Worm (Caenorhabditis elegans) whole organism, L1 larva: ENCODE data around the gene hda-4.

Experiments
- C04F5.9 ChIP-seq: sonication (generic microtip); optimal IDR thresholded peaks from 2 replicates; lab custom pipeline; 2016; ENCODE audit warnings: missing genetic modification characterization, missing compliant biosample characterization
- C34B4.2 ChIP-seq: sonication (generic microtip); optimal IDR thresholded peaks from 2 replicates; lab custom pipeline; 2017; ENCODE audit warnings: mild to moderate bottlenecking, missing genetic modification characterization, missing compliant biosample characterization
- F16B12.6 ChIP-seq: fragments of 150-350 bp; optimal IDR thresholded peaks from 2 replicates; lab custom pipeline; 2014; ENCODE audit warnings: missing biosample characterization, missing genetic modification characterization
- Y116A8C.19 ChIP-seq: sonication (generic microtip); optimal IDR thresholded peaks from 2 replicates; lab custom pipeline; 2016; ENCODE audit warnings: missing compliant biosample characterization, missing genetic modification characterization, borderline replicate concordance
- aha-1 ChIP-seq: fragments of 150-350 bp; optimal IDR thresholded peaks from 2 replicates; lab custom pipeline; 2014; ENCODE audit warnings: missing biosample characterization, missing genetic modification characterization
- alr-1 ChIP-seq: fragments of 200-800 bp; sonication (Bioruptor generic); optimal IDR thresholded peaks from 2 replicates; lab custom pipeline; 2018; ENCODE audit warnings: borderline replicate concordance, mild to moderate bottlenecking, missing genetic modification characterization, missing compliant biosample characterization
- aly-2 ChIP-seq: fragments of 150-350 bp; optimal IDR thresholded peaks from 2 replicates; lab custom pipeline; 2014; ENCODE audit warnings: missing biosample characterization, missing genetic modification characterization
- blmp-1 ChIP-seq: fragments of 150-350 bp; optimal IDR thresholded peaks from 2 replicates; lab custom pipeline; 2014; ENCODE audit warnings: missing biosample characterization, missing genetic modification characterization
- ceh-63 ChIP-seq: fragments of 200-800 bp; sonication (Bioruptor generic); optimal IDR thresholded peaks from 2 replicates; lab custom pipeline; 2018; ENCODE audit warnings: mild to moderate bottlenecking, missing genetic modification characterization, missing compliant biosample characterization
- ceh-90 ChIP-seq: sonication (generic microtip); optimal IDR thresholded peaks from 2 replicates; lab custom pipeline; 2016; ENCODE audit warnings: missing genetic modification characterization, missing compliant biosample characterization
- ces-1 ChIP-seq: fragments of 150-350 bp; optimal IDR thresholded peaks from 2 replicates; lab custom pipeline; 2014; ENCODE audit warnings: missing biosample characterization, missing genetic modification reagents, missing genetic modification characterization
- dsc-1 ChIP-seq: sonication (generic microtip); optimal IDR thresholded peaks from 2 replicates; lab custom pipeline; 2016; ENCODE audit warnings: mild to moderate bottlenecking, missing genetic modification characterization, missing compliant biosample characterization
- efl-3 ChIP-seq: fragments of 200-800 bp; sonication (Bioruptor generic); optimal IDR thresholded peaks from 2 replicates; lab custom pipeline; 2018; ENCODE audit warnings: mild to moderate bottlenecking, missing genetic modification characterization, missing compliant biosample characterization
- egl-27 ChIP-seq, 2 experiments: fragments of 150-350 bp in 1 of 2; sonication (generic microtip); optimal IDR thresholded peaks; 3 replicates each; lab custom pipeline; 2017 to 2018; ENCODE audit warnings: missing biosample characterization in 2 of 2, missing genetic modification characterization in 2 of 2, missing genetic modification reagents in 2 of 2
- elt-2 ChIP-seq: sonication (generic microtip); optimal IDR thresholded peaks from 2 replicates; lab custom pipeline; 2016; ENCODE audit warnings: missing genetic modification characterization, mild to moderate bottlenecking, inconsistent platforms, missing compliant biosample characterization, missing genetic modification reagents
- elt-3 ChIP-seq, 6 experiments: fragments of 150-350 bp in 1 of 6; sonication (generic microtip); optimal IDR thresholded peaks; 2 replicates each; lab custom pipeline; 2017 to 2018; ENCODE audit warnings: missing biosample characterization in 6 of 6, missing genetic modification characterization in 6 of 6, inconsistent platforms in 1 of 6
- ets-5 ChIP-seq: fragments of 200-800 bp; sonication (Bioruptor generic); IDR thresholded peaks from 2 replicates; pipeline ENCODE4 v1.3.6; 2022; ENCODE audit warnings: missing genetic modification characterization, missing compliant biosample characterization
- fkh-10 ChIP-seq: sonication (generic microtip); optimal IDR thresholded peaks from 2 replicates; lab custom pipeline; 2017; ENCODE audit warnings: missing biosample characterization, missing genetic modification reagents, missing genetic modification characterization
- fkh-8 ChIP-seq: sonication (generic microtip); optimal IDR thresholded peaks from 2 replicates; lab custom pipeline; 2016; ENCODE audit warnings: mild to moderate bottlenecking, missing genetic modification characterization, missing compliant biosample characterization
- fos-1 ChIP-seq: fragments of 150-350 bp; optimal IDR thresholded peaks from 2 replicates; lab custom pipeline; 2014; ENCODE audit warnings: missing biosample characterization, missing genetic modification characterization
- hlh-4 ChIP-seq: sonication (generic microtip); optimal IDR thresholded peaks from 2 replicates; lab custom pipeline; 2016; ENCODE audit warnings: mild to moderate bottlenecking, missing genetic modification characterization, missing compliant biosample characterization
- irx-1 ChIP-seq: sonication (generic microtip); optimal IDR thresholded peaks from 2 replicates; lab custom pipeline; 2016; ENCODE audit warnings: missing genetic modification characterization, missing compliant biosample characterization
- lin-14 ChIP-seq: fragments of 200-800 bp; sonication (Bioruptor generic); optimal IDR thresholded peaks from 2 replicates; lab custom pipeline; 2018; ENCODE audit warnings: mild to moderate bottlenecking, missing genetic modification characterization, moderate library complexity, missing compliant biosample characterization
- lin-15B ChIP-seq: fragments of 150-350 bp; sonication (generic microtip); optimal IDR thresholded peaks from 3 replicates; lab custom pipeline; 2014; ENCODE audit warnings: missing biosample characterization, missing genetic modification characterization
- lin-39 ChIP-seq: fragments of 150-350 bp; optimal IDR thresholded peaks from 2 replicates; lab custom pipeline; 2014; ENCODE audit warnings: missing biosample characterization, missing genetic modification reagents, missing genetic modification characterization
- lir-3 ChIP-seq: sonication (generic microtip); optimal IDR thresholded peaks from 2 replicates; lab custom pipeline; 2016; ENCODE audit warnings: mild to moderate bottlenecking, missing genetic modification characterization, moderate library complexity, missing compliant biosample characterization; ENCODE audit not compliant: poor library complexity
- lsy-2 ChIP-seq, 2 experiments: fragments of 150-350 bp; optimal IDR thresholded peaks; 2 replicates each; lab custom pipeline; 2014; ENCODE audit warnings: missing biosample characterization in 2 of 2, missing genetic modification characterization in 2 of 2
- mab-9 ChIP-seq: fragments of 200-800 bp; sonication (Bioruptor generic); IDR thresholded peaks from 2 replicates; pipeline ENCODE4 v1.3.6; 2022; ENCODE audit warnings: missing genetic modification reagents, missing genetic modification characterization, missing compliant biosample characterization
- mdl-1 ChIP-seq, 2 experiments: fragments of 150-350 bp; optimal IDR thresholded peaks; 2 replicates each; lab custom pipeline; 2014 to 2017; ENCODE audit warnings: missing biosample characterization in 2 of 2, missing genetic modification characterization in 2 of 2, inconsistent platforms in 1 of 2
- mef-2 ChIP-seq: fragments of 150-350 bp; optimal IDR thresholded peaks from 2 replicates; lab custom pipeline; 2014; ENCODE audit warnings: missing biosample characterization, missing genetic modification characterization
- nhr-11 ChIP-seq: fragments of 150-350 bp; optimal IDR thresholded peaks from 2 replicates; lab custom pipeline; 2014; ENCODE audit warnings: missing biosample characterization, missing genetic modification characterization
- nhr-12 ChIP-seq: sonication (generic microtip); optimal IDR thresholded peaks from 2 replicates; lab custom pipeline; 2017; ENCODE audit warnings: missing biosample characterization, missing genetic modification characterization
- nhr-76 ChIP-seq: sonication (generic microtip); optimal IDR thresholded peaks from 2 replicates; lab custom pipeline; 2017; ENCODE audit warnings: missing biosample characterization, missing genetic modification characterization
- nhr-77 ChIP-seq: fragments of 150-350 bp; optimal IDR thresholded peaks from 2 replicates; lab custom pipeline; 2014; ENCODE audit warnings: missing biosample characterization, missing genetic modification characterization
- nhr-84 ChIP-seq: sonication (generic microtip); optimal IDR thresholded peaks from 2 replicates; lab custom pipeline; 2017; ENCODE audit warnings: missing biosample characterization, missing genetic modification characterization
- nhr-85 ChIP-seq: sonication (generic microtip); peaks from one replicate; lab custom pipeline; 2016; ENCODE audit warnings: missing genetic modification characterization, inconsistent platforms, missing compliant biosample characterization
- nhr-90 ChIP-seq: sonication (generic microtip); optimal IDR thresholded peaks from 2 replicates; lab custom pipeline; 2016; ENCODE audit warnings: mild to moderate bottlenecking, missing genetic modification characterization, missing compliant biosample characterization; ENCODE audit not compliant: poor library complexity
- pag-3 ChIP-seq: sonication (generic microtip); optimal IDR thresholded peaks from 2 replicates; lab custom pipeline; 2017; ENCODE audit warnings: missing genetic modification characterization, mild to moderate bottlenecking, missing compliant biosample characterization, antibody characterized with exemption, borderline replicate concordance; ENCODE audit not compliant: insufficient read depth
- pax-3 ChIP-seq: fragments of 200-800 bp; sonication (Bioruptor generic); optimal IDR thresholded peaks from 2 replicates; lab custom pipeline; 2018; ENCODE audit warnings: mild to moderate bottlenecking, missing genetic modification characterization, moderate library complexity, missing compliant biosample characterization
- snpc-4 ChIP-seq: fragments of 150-350 bp; optimal IDR thresholded peaks from 2 replicates; lab custom pipeline; 2014; ENCODE audit warnings: missing biosample characterization, missing genetic modification characterization
- snu-23 ChIP-seq: sonication (generic microtip); optimal IDR thresholded peaks from 2 replicates; lab custom pipeline; 2016; ENCODE audit warnings: missing genetic modification characterization, missing compliant biosample characterization
- sptf-1 ChIP-seq: fragments of 150-350 bp; optimal IDR thresholded peaks from 2 replicates; lab custom pipeline; 2014; ENCODE audit warnings: missing biosample characterization, missing genetic modification characterization
- sup-37 ChIP-seq: fragments of 200-800 bp; sonication (Bioruptor generic); optimal IDR thresholded peaks from 2 replicates; lab custom pipeline; 2018; ENCODE audit warnings: mild to moderate bottlenecking, missing genetic modification characterization, missing compliant biosample characterization
- swsn-7 ChIP-seq: sonication (generic microtip); optimal IDR thresholded peaks from 2 replicates; lab custom pipeline; 2016; ENCODE audit warnings: missing genetic modification characterization, missing compliant biosample characterization
- unc-130 ChIP-seq: fragments of 150-350 bp; optimal IDR thresholded peaks from 2 replicates; lab custom pipeline; 2017; ENCODE audit warnings: missing biosample characterization, missing genetic modification characterization, inconsistent platforms
- unc-86 ChIP-seq: sonication (generic microtip); optimal IDR thresholded peaks from 2 replicates; lab custom pipeline; 2016; ENCODE audit warnings: missing genetic modification characterization, missing compliant biosample characterization
- unc-98 ChIP-seq: fragments of 200-800 bp; sonication (Bioruptor generic); IDR thresholded peaks from 2 replicates; pipeline ENCODE4 v1.3.6; 2022; ENCODE audit warnings: missing genetic modification characterization, missing compliant biosample characterization
- xbp-1 ChIP-seq: sonication (generic microtip); optimal IDR thresholded peaks from 2 replicates; lab custom pipeline; 2016; ENCODE audit warnings: missing genetic modification characterization, missing compliant biosample characterization
- ztf-11 ChIP-seq, 2 experiments: sonication (generic microtip); optimal IDR thresholded peaks; 2 replicates each; lab custom pipeline; 2016 to 2017; ENCODE audit warnings: missing genetic modification characterization in 2 of 2, missing biosample characterization in 1 of 2, missing compliant biosample characterization in 1 of 2

The hda-4 gene

ce11 chrX:16729259-16729658, at the start of gene hda-4:
hda-4 (plus strand) TSS chrX:16729559.
- TF ChIP-seq xbp-1 (tag; lab: Kevin White, UChicago) (no peak), fos-1 (tag; lab: Kevin White, UChicago) (no peak), mab-9 (GFP tag; lab: Robert Waterston, UW) (no peak), C34B4.2 (tag; lab: Kevin White, UChicago) (no peak), fkh-8 (no peak), lir-3 (no peak), F16B12.6 (tag; lab: Kevin White, UChicago) (no peak), alr-1 (tag; lab: Kevin White, UChicago) (no peak), nhr-77 (no peak), nhr-76 (no peak), unc-98 (GFP tag; lab: Robert Waterston, UW) (no peak), nhr-85 (no peak), lin-39 (no peak)

ce11 chrX:16681910-16682493, 47.4 kb upstream of the hda-4 start:
- TF ChIP-seq nhr-77 (peak; percentile 98), pag-3 (tag; lab: Kevin White, UChicago) (no peak), pax-3 (peak; percentile 94), mdl-1 (tag; optimal IDR thresholded peaks at IDR 0.05; lab: Kevin White, UChicago) (peak in 1 of 2 experiments; percentile 94), C34B4.2 (tag; lab: Kevin White, UChicago) (peak; percentile 12), sup-37 (GFP tag; lab: Kevin White, UChicago) (peak; percentile 89), lin-14 (peak; percentile 97), swsn-7 (tag; lab: Kevin White, UChicago) (peak; percentile 98), alr-1 (tag; lab: Kevin White, UChicago) (no peak), ceh-90 (tag; lab: Kevin White, UChicago) (no peak), efl-3 (GFP tag; lab: Kevin White, UChicago) (peak; percentile 94), nhr-90 (tag; lab: Kevin White, UChicago) (peak; percentile 99), F16B12.6 (tag; lab: Kevin White, UChicago) (peak; percentile 45), unc-130 (tag; lab: Kevin White, UChicago) (peak; percentile 92), fkh-10 (peak; percentile 100), mef-2 (tag; lab: Kevin White, UChicago) (peak; percentile 75), ceh-63 (GFP tag; lab: Kevin White, UChicago) (peak; percentile 97), Y116A8C.19 (peak; percentile 20), nhr-84 (tag; lab: Kevin White, UChicago) (peak; percentile 62), aly-2 (tag; lab: Kevin White, UChicago) (peak; percentile 97), blmp-1 (tag; lab: Kevin White, UChicago) (peak; percentile 58), unc-98 (GFP tag; lab: Robert Waterston, UW) (peak; percentile 84), unc-86 (peak; percentile 95), snu-23 (GFP tag; lab: Kevin White, UChicago) (peak; percentile 100), nhr-12 (peak; percentile 82), lin-39 (peak; percentile 99), hlh-4 (peak; percentile 48), elt-3 (tag; optimal IDR thresholded peaks at IDR 0.05; lab: Kevin White, UChicago) (peak; percentile 77 to 99 (median 92)), lsy-2 (tag; optimal IDR thresholded peaks at IDR 0.05; lab: Kevin White, UChicago) (peak; percentile 94 to 95), ets-5 (GFP tag; lab: Robert Waterston, UW) (peak; percentile 90), lin-15B (tag; lab: Kevin White, UChicago) (peak; percentile 57), dsc-1 (tag; lab: Kevin White, UChicago) (peak; percentile 100), sptf-1 (tag; lab: Kevin White, UChicago) (no peak), egl-27 (tag; optimal IDR thresholded peaks at IDR 0.05; lab: Kevin White, UChicago) (peak; percentile 0 to 83), aha-1 (tag; lab: Kevin White, UChicago) (peak; percentile 58), nhr-76 (peak; percentile 79), nhr-11 (peak; percentile 98), ztf-11 (tag; optimal IDR thresholded peaks at IDR 0.05; lab: Kevin White, UChicago) (peak; percentile 33 to 92), irx-1 (tag; lab: Kevin White, UChicago) (peak; percentile 98), snpc-4 (tag; lab: Kevin White, UChicago) (peak; percentile 93), C04F5.9 (tag; lab: Kevin White, UChicago) (peak; percentile 90), ces-1 (GFP tag; lab: Kevin White, UChicago) (peak; percentile 89), elt-2 (peak; percentile 93)
